Fruit fly (Drosophila melanogaster) whole organism, embryonic: Measurements from ENCODE around the gene CG43447.

Experiments used
- Abd-B ChIP-seq: fragments of 200-800 bp; sonication (Bioruptor generic); optimal IDR thresholded peaks from 2 replicates; lab custom pipeline; 2018; ENCODE audit warnings: missing biosample characterization, mild to moderate bottlenecking, missing genetic modification characterization, moderate library complexity
- Awh ChIP-seq: fragments of 200-800 bp; sonication (Bioruptor generic); IDR thresholded peaks from 2 replicates; pipeline ENCODE4, ENCODE4 v1.3.6; 2022; ENCODE audit warnings: missing biosample characterization, missing genetic modification characterization
- Bgb ChIP-seq: fragments of 200-800 bp; sonication (Bioruptor generic); IDR thresholded peaks from 2 replicates; pipeline ENCODE4 v1.3.6; 2022; ENCODE audit warnings: missing biosample characterization, missing genetic modification characterization; ENCODE audit not compliant: partially characterized antibody
- Blimp-1 ChIP-seq: fragments of 200-800 bp; sonication (Bioruptor generic); optimal IDR thresholded peaks from 3 replicates; lab custom pipeline; 2018; ENCODE audit warnings: missing biosample characterization, missing genetic modification characterization, mild to moderate bottlenecking, moderate library complexity, missing genetic modification reagents
- CG11504 ChIP-seq: fragments of 200-800 bp; sonication (Bioruptor generic); optimal IDR thresholded peaks from 3 replicates; lab custom pipeline; 2019; ENCODE audit warnings: missing biosample characterization, mild to moderate bottlenecking, missing genetic modification characterization, moderate library complexity
- CG17361 ChIP-seq: fragments of 200-800 bp; sonication (Bioruptor generic); IDR thresholded peaks from 3 replicates; pipeline ENCODE4 v1.3.6; 2022; ENCODE audit warnings: missing biosample characterization, missing genetic modification characterization
- CG1832 ChIP-seq: fragments of 200-800 bp; sonication (Bioruptor generic); optimal IDR thresholded peaks from 2 replicates; lab custom pipeline; 2017; ENCODE audit warnings: missing biosample characterization, mild to moderate bottlenecking, missing genetic modification characterization, inconsistent platforms
- CG2199 ChIP-seq: fragments of 200-800 bp; sonication (Bioruptor generic); IDR thresholded peaks from 3 replicates; pipeline ENCODE4 v1.3.6; 2022; ENCODE audit warnings: missing biosample characterization, missing genetic modification characterization
- CG31388 ChIP-seq: fragments of 200-800 bp; sonication (Bioruptor generic); optimal IDR thresholded peaks from 2 replicates; lab custom pipeline; 2016; ENCODE audit warnings: missing biosample characterization, missing genetic modification characterization
- CG3281 ChIP-seq: fragments of 200-800 bp; sonication (Bioruptor generic); optimal IDR thresholded peaks from 3 replicates; lab custom pipeline; 2017; ENCODE audit warnings: missing biosample characterization, mild to moderate bottlenecking, missing genetic modification characterization
- CG3838 ChIP-seq: fragments of 200-800 bp; sonication (Bioruptor generic); optimal IDR thresholded peaks from 3 replicates; lab custom pipeline; 2016; ENCODE audit warnings: missing biosample characterization, missing genetic modification characterization
- CG6175 ChIP-seq: fragments of 200-800 bp; sonication (Bioruptor generic); IDR thresholded peaks from 3 replicates; pipeline ENCODE4 v1.3.6; 2022; ENCODE audit warnings: missing biosample characterization, missing genetic modification characterization
- CG6765 ChIP-seq: fragments of 200-800 bp; sonication (Bioruptor generic); optimal IDR thresholded peaks from 3 replicates; lab custom pipeline; 2017; ENCODE audit warnings: missing biosample characterization, mild to moderate bottlenecking, missing genetic modification characterization
- CG7372 ChIP-seq: fragments of 200-800 bp; sonication (Bioruptor generic); IDR thresholded peaks from 2 replicates; pipeline ENCODE4 v1.3.6; 2022; ENCODE audit warnings: missing biosample characterization, missing genetic modification characterization
- CG7839 ChIP-seq: fragments of 200-800 bp; sonication (Bioruptor generic); optimal IDR thresholded peaks from 3 replicates; lab custom pipeline; 2018; ENCODE audit warnings: missing biosample characterization, mild to moderate bottlenecking, missing genetic modification characterization, moderate library complexity
- CG7928 ChIP-seq: fragments of 200-800 bp; sonication (Bioruptor generic); optimal IDR thresholded peaks from 2 replicates; lab custom pipeline; 2017; ENCODE audit warnings: missing biosample characterization, mild to moderate bottlenecking, missing genetic modification characterization
- CG7987 ChIP-seq: fragments of 200-800 bp; sonication (Bioruptor generic); optimal IDR thresholded peaks from 2 replicates; lab custom pipeline; 2018; ENCODE audit warnings: missing biosample characterization, mild to moderate bottlenecking, missing genetic modification characterization, moderate library complexity
- CG8089 ChIP-seq: fragments of 200-800 bp; sonication (Bioruptor generic); optimal IDR thresholded peaks from 3 replicates; lab custom pipeline; 2016; ENCODE audit warnings: missing biosample characterization, missing genetic modification characterization
- CG8478 ChIP-seq: fragments of >200 bp; optimal IDR thresholded peaks from 2 replicates; lab custom pipeline; 2018
- Ets97D ChIP-seq: fragments of 200-800 bp; sonication (Bioruptor generic); optimal IDR thresholded peaks from 3 replicates; lab custom pipeline; 2016; ENCODE audit warnings: missing biosample characterization, missing genetic modification characterization
- HHEX ChIP-seq: fragments of 200-800 bp; sonication (Bioruptor generic); optimal IDR thresholded peaks from 3 replicates; lab custom pipeline; 2017; ENCODE audit warnings: missing biosample characterization, mild to moderate bottlenecking, missing genetic modification characterization, missing genetic modification reagents
- Hmr ChIP-seq: fragments of 200-800 bp; sonication (Bioruptor generic); optimal IDR thresholded peaks from 3 replicates; lab custom pipeline; 2017; ENCODE audit warnings: mild to moderate bottlenecking, missing biosample characterization, missing genetic modification reagents, missing genetic modification characterization
- MESR4 ChIP-seq: fragments of 200-800 bp; sonication (Bioruptor generic); optimal IDR thresholded peaks from 2 replicates; lab custom pipeline; 2018; ENCODE audit warnings: missing biosample characterization, mild to moderate bottlenecking, missing genetic modification characterization, moderate library complexity
- NK7.1 ChIP-seq: fragments of 200-800 bp; sonication (Bioruptor generic); optimal IDR thresholded peaks from 3 replicates; lab custom pipeline; 2016; ENCODE audit warnings: missing biosample characterization, missing genetic modification characterization
- Optix ChIP-seq: fragments of 200-800 bp; sonication (Bioruptor generic); IDR thresholded peaks from 3 replicates; pipeline ENCODE4 v1.3.6; 2022; ENCODE audit warnings: missing biosample characterization, missing genetic modification characterization
- Ssrp ChIP-seq: fragments of 200-800 bp; sonication (Bioruptor generic); optimal IDR thresholded peaks from 2 replicates; lab custom pipeline; 2018; ENCODE audit warnings: missing biosample characterization, mild to moderate bottlenecking, missing genetic modification characterization, moderate library complexity
- ab ChIP-seq: fragments of 200-800 bp; sonication (Bioruptor generic); optimal IDR thresholded peaks from 2 replicates; lab custom pipeline; 2016; ENCODE audit warnings: missing biosample characterization, missing genetic modification characterization
- ac ChIP-seq: fragments of 200-800 bp; sonication (Bioruptor generic); optimal IDR thresholded peaks from 3 replicates; lab custom pipeline; 2017; ENCODE audit warnings: missing biosample characterization, mild to moderate bottlenecking, missing genetic modification characterization
- ara ChIP-seq: fragments of 200-800 bp; sonication (Bioruptor generic); IDR thresholded peaks from 2 replicates; pipeline ENCODE4 v1.3.6; 2022; ENCODE audit warnings: missing biosample characterization, missing genetic modification characterization
- bsh ChIP-seq, 2 experiments: fragments of 200-800 bp; sonication (Bioruptor generic); optimal IDR thresholded peaks; 2 replicates each; lab custom pipeline; 2017 to 2018; ENCODE audit warnings: mild to moderate bottlenecking in 2 of 2, missing biosample characterization in 2 of 2, missing genetic modification characterization in 2 of 2, moderate library complexity in 1 of 2
- btn ChIP-seq: fragments of 200-800 bp; sonication (Bioruptor generic); optimal IDR thresholded peaks from 2 replicates; lab custom pipeline; 2016; ENCODE audit warnings: missing biosample characterization, missing genetic modification characterization
- ci ChIP-seq: fragments of 200-800 bp; sonication (Bioruptor generic); IDR thresholded peaks from 3 replicates; pipeline ENCODE4 v1.3.6; 2022; ENCODE audit warnings: missing biosample characterization, missing genetic modification characterization
- dysf ChIP-seq: fragments of 200-800 bp; sonication (Bioruptor generic); IDR thresholded peaks from 3 replicates; pipeline ENCODE4 v1.3.6; 2022; ENCODE audit warnings: missing biosample characterization, missing genetic modification characterization
- en ChIP-seq: fragments of 200-800 bp; sonication (Bioruptor generic); optimal IDR thresholded peaks from 2 replicates; lab custom pipeline; 2016; ENCODE audit warnings: missing biosample characterization, missing genetic modification characterization
- eyg ChIP-seq: fragments of 200-800 bp; sonication (Bioruptor generic); optimal IDR thresholded peaks from 3 replicates; lab custom pipeline; 2016; ENCODE audit warnings: missing biosample characterization, missing genetic modification characterization
- fd102C ChIP-seq: fragments of 200-800 bp; sonication (Bioruptor generic); optimal IDR thresholded peaks from 2 replicates; lab custom pipeline; 2018; ENCODE audit warnings: missing biosample characterization, mild to moderate bottlenecking, missing genetic modification characterization, moderate library complexity
- gem ChIP-seq: fragments of 200-800 bp; sonication (Bioruptor generic); optimal IDR thresholded peaks from 2 replicates; lab custom pipeline; 2019; ENCODE audit warnings: missing biosample characterization, mild to moderate bottlenecking, missing genetic modification characterization, moderate library complexity
- hbn ChIP-seq: fragments of 200-800 bp; sonication (Bioruptor generic); IDR thresholded peaks from 2 replicates; pipeline ENCODE4 v1.3.6; 2022; ENCODE audit warnings: missing biosample characterization, missing genetic modification characterization; ENCODE audit not compliant: partially characterized antibody
- klu ChIP-seq: fragments of 200-800 bp; sonication (Bioruptor generic); IDR thresholded peaks from 2 replicates; pipeline ENCODE4 v1.3.6; 2022; ENCODE audit warnings: missing biosample characterization, missing genetic modification characterization
- lab ChIP-seq: fragments of 200-800 bp; sonication (Bioruptor generic); optimal IDR thresholded peaks from 3 replicates; lab custom pipeline; 2017; ENCODE audit warnings: missing biosample characterization, missing genetic modification characterization, mild to moderate bottlenecking, moderate library complexity, missing genetic modification reagents
- lmd ChIP-seq: fragments of 200-800 bp; sonication (Bioruptor generic); IDR thresholded peaks from 2 replicates; pipeline ENCODE4 v1.3.6; 2022; ENCODE audit warnings: missing biosample characterization, missing genetic modification characterization
- lov ChIP-seq, 2 experiments: fragments of 200-800 bp in 1 of 2; fragments of >200 bp in 1 of 2; sonication (Bioruptor generic) in 1 of 2; IDR thresholded peaks in 1 of 2; optimal IDR thresholded peaks in 1 of 2; 2 replicates in 1 of 2; 3 replicates in 1 of 2; pipeline versions ENCODE4 v1.3.6 to Lab custom; 2017 to 2022; ENCODE audit warnings: missing biosample characterization in 1 of 2, missing genetic modification characterization in 1 of 2
- nmo ChIP-seq: fragments of 200-800 bp; sonication (Bioruptor generic); optimal IDR thresholded peaks from 2 replicates; lab custom pipeline; 2018; ENCODE audit warnings: missing biosample characterization, mild to moderate bottlenecking, missing genetic modification characterization, moderate library complexity
- nom ChIP-seq: fragments of 200-800 bp; sonication (Bioruptor generic); optimal IDR thresholded peaks from 2 replicates; lab custom pipeline; 2017; ENCODE audit warnings: missing biosample characterization, missing genetic modification characterization, mild to moderate bottlenecking, moderate library complexity, missing genetic modification reagents
- org-1 ChIP-seq: fragments of 200-800 bp; sonication (Bioruptor generic); optimal IDR thresholded peaks from 2 replicates; lab custom pipeline; 2017; ENCODE audit warnings: missing biosample characterization, missing genetic modification characterization
- pho ChIP-seq: fragments of 200-800 bp; sonication (Bioruptor generic); optimal IDR thresholded peaks from 2 replicates; lab custom pipeline; 2016; ENCODE audit warnings: missing biosample characterization, missing genetic modification characterization
- shn ChIP-seq: fragments of 200-800 bp; sonication (Bioruptor generic); optimal IDR thresholded peaks from 3 replicates; lab custom pipeline; 2016; ENCODE audit warnings: missing biosample characterization, missing genetic modification characterization
- sisA ChIP-seq: fragments of 200-800 bp; sonication (Bioruptor generic); IDR thresholded peaks from 2 replicates; pipeline ENCODE4 v1.3.6; 2022; ENCODE audit warnings: missing biosample characterization, missing genetic modification characterization
- twi ChIP-seq: fragments of 200-800 bp; optimal IDR thresholded peaks from 2 replicates; lab custom pipeline; 2019; ENCODE audit warnings: missing biosample characterization, mild to moderate bottlenecking, missing genetic modification characterization, moderate library complexity
- unpg ChIP-seq: fragments of 200-800 bp; sonication (Bioruptor generic); optimal IDR thresholded peaks from 3 replicates; lab custom pipeline; 2018; ENCODE audit warnings: missing biosample characterization, mild to moderate bottlenecking, missing genetic modification characterization, moderate library complexity
- z ChIP-seq: fragments of 200-800 bp; sonication (Bioruptor generic); IDR thresholded peaks from 3 replicates; pipeline ENCODE4 v1.3.6; 2022; ENCODE audit warnings: missing biosample characterization, missing genetic modification characterization
- zen ChIP-seq: fragments of 200-800 bp; sonication (Bioruptor generic); optimal IDR thresholded peaks from 3 replicates; lab custom pipeline; 2018; ENCODE audit warnings: missing biosample characterization, mild to moderate bottlenecking, missing genetic modification characterization, moderate library complexity

CG43447 gene

dm6 chr3R:27413214-27413613 is 26.9 kb upstream of the CG43447 start (continued):
- TF ChIP-seq nmo (GFP tag; lab: Kevin White, UChicago) (peak; percentile 51), ac (no peak), bsh (GFP tag; optimal IDR thresholded peaks at IDR 0.05; lab: Kevin White, UChicago) (peak in 1 of 2 experiments; percentile 24), Awh (no peak), sisA (GFP tag; lab: Robert Waterston, UW) (peak; percentile 25; the same call in 1 of the 2 replicates), gem (peak; percentile 38), fd102C (GFP tag; lab: Kevin White, UChicago) (no peak), Ets97D (GFP tag; lab: Kevin White, UChicago) (no peak), CG7372 (GFP tag; lab: Robert Waterston, UW) (no peak), CG6765 (GFP tag; lab: Kevin White, UChicago) (no peak), NK7.1 (GFP tag; lab: Kevin White, UChicago) (no peak), eyg (no peak), Blimp-1 (GFP tag; lab: Kevin White, UChicago) (peak; percentile 19), Optix (GFP tag; lab: Robert Waterston, UW) (no peak), pho (no peak), CG31388 (GFP tag; lab: Kevin White, UChicago) (no peak), CG8089 (GFP tag; lab: Kevin White, UChicago) (no peak), CG2199 (GFP tag; lab: Robert Waterston, UW) (0 out of 3 replicates have a peak, but pooled peaks have one; percentile 23), unpg (GFP tag; lab: Kevin White, UChicago) (peak; percentile 21), dysf (GFP tag; lab: Robert Waterston, UW) (peak; percentile 11; the same call in 1 of the 3 replicates), HHEX (no peak), hbn (no peak), CG7839 (peak; percentile 31), MESR4 (no peak), Bgb (GFP tag; lab: Robert Waterston, UW) (no peak), CG17361 (0 out of 3 replicates have a peak, but pooled peaks have one; percentile 21), ara (GFP tag; lab: Robert Waterston, UW) (0 out of 2 replicates have a peak, but pooled peaks have one; percentile 31), CG11504 (tag; lab: Kevin White, UChicago) (peak; percentile 46), Hmr (GFP tag; lab: Kevin White, UChicago) (peak; percentile 29), shn (no peak), btn (GFP tag; lab: Kevin White, UChicago) (no peak), lab (GFP tag; lab: Kevin White, UChicago) (peak; percentile 24), lov (optimal IDR thresholded peaks at IDR 0.05; lab: Kevin White, UChicago) (no peak), lov (GFP tag; IDR thresholded peaks at IDR 0.05; lab: Robert Waterston, UW) (no peak), klu (GFP tag; lab: Robert Waterston, UW) (no peak), ci (GFP tag; lab: Robert Waterston, UW) (peak; percentile 49)

dm6 chr3R:27415303-27415702 is 24.8 kb upstream of the CG43447 start:
- TF ChIP-seq CG8478 (lab: Kevin White, UChicago), result no peak
- no peak for TF ChIP-seq z
- TF ChIP-seq lmd, result no peak
- TF ChIP-seq CG1832 (GFP tag; lab: Kevin White, UChicago), result no peak
- no peak for TF ChIP-seq CG6175 (GFP tag; lab: Robert Waterston, UW)
- no peak for TF ChIP-seq CG3281
- no peak for TF ChIP-seq ab (GFP tag; lab: Kevin White, UChicago)
- peak; percentile 14 for TF ChIP-seq nom
- TF ChIP-seq CG7987 (GFP tag; lab: Kevin White, UChicago), result no peak
- no peak for TF ChIP-seq CG7928
- no peak for TF ChIP-seq CG3838 (GFP tag; lab: Kevin White, UChicago)
- no peak for TF ChIP-seq en
- no peak for TF ChIP-seq Abd-B (GFP tag; lab: Kevin White, UChicago)
- no peak for TF ChIP-seq Ssrp
- TF ChIP-seq org-1, result no peak
- peak; percentile 61 for TF ChIP-seq twi (tag; lab: Kevin White, UChicago)
- no peak for TF ChIP-seq zen (tag; lab: Kevin White, UChicago)
